Worm (Caenorhabditis elegans): ENCODE measurements around the gene Y43F8B.2.
A peak's percentile ranks its signal among the peaks of the same experiment; 100 is the strongest.

Gene Y43F8B.2

DNA sequence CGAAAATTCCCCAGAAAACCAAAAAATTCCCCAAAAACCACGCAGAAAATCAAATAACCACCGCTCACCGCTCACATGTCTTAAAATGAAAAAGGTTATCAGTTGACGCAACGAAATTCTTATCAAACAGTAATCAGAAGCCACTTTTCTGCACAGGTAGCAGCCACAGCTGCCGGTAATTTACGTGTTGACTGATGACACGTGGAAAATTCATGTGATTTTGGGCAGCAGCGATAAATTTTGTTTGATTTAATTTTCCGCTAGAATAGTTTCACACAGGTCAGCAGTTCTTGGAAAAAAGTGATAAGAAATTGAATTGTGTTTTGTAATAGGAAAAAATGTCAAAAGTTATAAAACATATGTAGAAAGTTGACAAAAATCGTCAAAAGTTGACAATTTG, 5.3 kb downstream of the Y43F8B.2 start:
- TF ChIP-seq tbx-2 (tag; optimal IDR thresholded peaks at IDR 0.05), result peak; percentile 57
- peak; percentile 71 for TF ChIP-seq unc-130 (tag; optimal IDR thresholded peaks at IDR 0.05)
- TF ChIP-seq nhr-85 (tag), result peak; percentile 90
- peak; percentile 83 for TF ChIP-seq nhr-90 (tag; optimal IDR thresholded peaks at IDR 0.05; ENCODE audit: poor library complexity)
- peak; percentile 70 for TF ChIP-seq pqm-1 (tag; optimal IDR thresholded peaks at IDR 0.05)
- peak; percentile 26 for TF ChIP-seq lir-3 (tag; optimal IDR thresholded peaks at IDR 0.05; ENCODE audit: poor library complexity)
- peak; percentile 19 for TF ChIP-seq C16A3.4 (tag; optimal IDR thresholded peaks at IDR 0.05)
- TF ChIP-seq snu-23 (GFP tag; optimal IDR thresholded peaks at IDR 0.05), result peak; percentile 65
- TF ChIP-seq mdl-1 (tag; optimal IDR thresholded peaks at IDR 0.05), result peak in 1 of 2 experiments; percentile 95
- TF ChIP-seq sptf-1 (tag; optimal IDR thresholded peaks at IDR 0.05), result no peak
- peak; percentile 73 for TF ChIP-seq lin-14 (GFP tag; optimal IDR thresholded peaks at IDR 0.05)
- no peak for TF ChIP-seq nhr-237 (tag; optimal IDR thresholded peaks at IDR 0.05)
- TF ChIP-seq blmp-1 (tag; optimal IDR thresholded peaks at IDR 0.05), result peak; percentile 40
- TF ChIP-seq nhr-19 (GFP tag; conservative IDR thresholded peaks at IDR 0.05), result peak; percentile 83
- TF ChIP-seq nhr-12 (tag; optimal IDR thresholded peaks at IDR 0.05), result no peak
- TF ChIP-seq pag-3 (tag; optimal IDR thresholded peaks at IDR 0.05; ENCODE audit: borderline replicate concordance, insufficient read depth), result no peak
- peak; percentile 41 for TF ChIP-seq nhr-47 (tag; optimal IDR thresholded peaks at IDR 0.05)
- TF ChIP-seq tlp-1 (tag; optimal IDR thresholded peaks at IDR 0.05), result peak; percentile 22
- TF ChIP-seq nhr-71 (tag; optimal IDR thresholded peaks at IDR 0.05), result peak; percentile 78
- TF ChIP-seq nhr-11 (tag; optimal IDR thresholded peaks at IDR 0.05), result no peak
- TF ChIP-seq grh-1 (GFP tag; IDR thresholded peaks at IDR 0.05), result peak; percentile 48; the same call in 1 of the 2 replicates
- TF ChIP-seq lin-15B (tag; optimal IDR thresholded peaks at IDR 0.05), result no peak
- TF ChIP-seq efl-1 (optimal IDR thresholded peaks at IDR 0.05), result no peak
- TF ChIP-seq efl-1 (GFP tag; optimal IDR thresholded peaks at IDR 0.05 in 1 of 2), result no peak
- TF ChIP-seq dpl-1 (GFP tag; optimal IDR thresholded peaks at IDR 0.05), result peak in 1 of 3 experiments; percentile 26
- peak in 1 of 2 experiments; percentile 10 for TF ChIP-seq lsy-2 (tag; optimal IDR thresholded peaks at IDR 0.05)
- TF ChIP-seq nhr-77 (tag; optimal IDR thresholded peaks at IDR 0.05), result no peak
- peak; percentile 82 for TF ChIP-seq nhr-20 (tag; optimal IDR thresholded peaks at IDR 0.05)
- no peak for TF ChIP-seq C04F5.9 (tag; optimal IDR thresholded peaks at IDR 0.05)
- peak; percentile 97 for TF ChIP-seq elt-2 (tag; optimal IDR thresholded peaks at IDR 0.05)
- peak in 1 of 2 experiments; percentile 82 for TF ChIP-seq lin-35 (GFP tag; optimal IDR thresholded peaks at IDR 0.05)
- TF ChIP-seq elt-3 (tag; optimal IDR thresholded peaks at IDR 0.05), result peak in 2 of 6 experiments; percentile 75 to 96
- TF ChIP-seq jun-1 (tag; optimal IDR thresholded peaks at IDR 0.05), result peak; percentile 32

DNA sequence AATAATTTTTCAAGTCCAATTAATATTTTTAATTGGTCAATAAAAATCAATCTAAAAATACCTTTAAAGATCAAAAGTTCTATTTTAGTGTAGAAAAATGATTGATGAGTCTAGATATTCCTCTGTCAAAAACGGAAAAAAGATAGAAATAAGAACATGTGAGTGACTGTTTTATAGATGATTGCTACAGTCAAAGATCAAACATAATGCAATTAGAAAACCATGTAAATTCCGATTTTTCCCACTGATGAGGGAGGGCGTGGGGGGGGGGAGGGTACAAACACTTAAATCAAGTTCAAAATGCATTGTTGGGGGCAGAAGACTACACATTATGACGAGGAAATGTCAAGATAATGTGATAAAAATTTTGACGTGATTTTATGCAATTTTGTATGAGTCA, 6.7 kb downstream of the Y43F8B.2 start:
- TF ChIP-seq nhr-85 (tag), result peak; percentile 84
- no peak for TF ChIP-seq hpl-2 (GFP tag; optimal IDR thresholded peaks at IDR 0.05)
- TF ChIP-seq nhr-20 (tag; optimal IDR thresholded peaks at IDR 0.05), result peak; percentile 9
- TF ChIP-seq nhr-19 (GFP tag; conservative IDR thresholded peaks at IDR 0.05), result peak; percentile 67
- peak; percentile 16 for TF ChIP-seq blmp-1 (tag; optimal IDR thresholded peaks at IDR 0.05)
- TF ChIP-seq ceh-82 (tag; optimal IDR thresholded peaks at IDR 0.05), result no peak
- peak; percentile 24 for TF ChIP-seq nhr-71 (tag; optimal IDR thresholded peaks at IDR 0.05)
- TF ChIP-seq grh-1 (GFP tag; IDR thresholded peaks at IDR 0.05), result no peak
- no peak for TF ChIP-seq pax-3 (tag; optimal IDR thresholded peaks at IDR 0.05)
- peak; percentile 23 for TF ChIP-seq lin-14 (GFP tag; optimal IDR thresholded peaks at IDR 0.05)
- TF ChIP-seq elt-3 (tag; optimal IDR thresholded peaks at IDR 0.05), result peak in 1 of 6 experiments; percentile 8

DNA sequence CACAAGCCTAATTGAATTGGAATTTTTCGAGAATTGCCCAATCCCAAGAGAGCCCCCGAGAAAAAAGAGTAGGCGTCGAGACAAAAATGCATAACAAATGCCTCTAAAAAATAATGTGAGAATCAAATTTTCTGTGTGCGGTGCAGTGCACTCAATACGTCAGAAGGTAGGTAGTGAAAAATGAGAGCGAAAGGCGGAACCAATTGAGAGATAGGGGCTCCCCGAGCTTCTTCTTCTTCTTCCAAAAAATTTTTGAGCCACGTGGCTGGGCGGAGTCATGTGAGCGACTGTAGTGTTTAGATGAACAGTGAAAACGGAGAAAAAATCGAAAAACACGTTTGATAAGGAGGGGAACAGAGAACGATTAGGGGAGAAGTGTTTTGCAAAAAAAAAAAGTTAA, 8.3 kb downstream of the Y43F8B.2 start:
- TF ChIP-seq jun-1 (tag; optimal IDR thresholded peaks at IDR 0.05) (no peak), ces-1 (GFP tag; optimal IDR thresholded peaks at IDR 0.05) (no peak), elt-3 (tag; optimal IDR thresholded peaks at IDR 0.05) (no peak), ceh-82 (tag; optimal IDR thresholded peaks at IDR 0.05) (no peak), xbp-1 (tag; optimal IDR thresholded peaks at IDR 0.05) (no peak), nhr-85 (tag) (no peak), zip-4 (GFP tag; optimal IDR thresholded peaks at IDR 0.05) (no peak), nhr-71 (tag; optimal IDR thresholded peaks at IDR 0.05) (peak; percentile 59), fos-1 (tag; optimal IDR thresholded peaks at IDR 0.05) (no peak), elt-2 (tag; optimal IDR thresholded peaks at IDR 0.05) (peak; percentile 3), nhr-84 (tag; optimal IDR thresholded peaks at IDR 0.05) (no peak), nhr-237 (tag; optimal IDR thresholded peaks at IDR 0.05) (no peak), vab-15 (tag; optimal IDR thresholded peaks at IDR 0.05) (no peak), mef-2 (tag; optimal IDR thresholded peaks at IDR 0.05) (no peak), blmp-1 (tag; optimal IDR thresholded peaks at IDR 0.05) (peak; percentile 54), hlh-17 (GFP tag; optimal IDR thresholded peaks at IDR 0.05; ENCODE audit: borderline replicate concordance) (no peak), swsn-7 (tag; optimal IDR thresholded peaks at IDR 0.05) (no peak), pax-3 (tag; optimal IDR thresholded peaks at IDR 0.05) (no peak), C16A3.4 (tag; optimal IDR thresholded peaks at IDR 0.05) (no peak), snu-23 (GFP tag; optimal IDR thresholded peaks at IDR 0.05) (no peak), F16B12.6 (tag; optimal IDR thresholded peaks at IDR 0.05) (no peak), nhr-19 (GFP tag; conservative IDR thresholded peaks at IDR 0.05) (peak; percentile 39), lin-14 (GFP tag; optimal IDR thresholded peaks at IDR 0.05) (peak; percentile 67), skn-1 (tag; optimal IDR thresholded peaks at IDR 0.05) (no peak), ceh-90 (tag; optimal IDR thresholded peaks at IDR 0.05) (no peak)
